Fruit fly (Drosophila melanogaster) S2 (cell line): ENCODE results near the gene Sfp24Bb.

Experiments
- CG8478 ChIP-seq: fragments of >200 bp; optimal IDR thresholded peaks from 2 replicates; lab custom pipeline; 2018
- CTCF ChIP-seq, 2 experiments: fragments of >200 bp; optimal IDR thresholded peaks; 2 replicates each; lab custom pipeline; 2018

dm6 chr2L:3701526-3701925 is 32.0 kb upstream of the Sfp24Bb start, which contains the start of gene CG43145:
- TF ChIP-seq CTCF (optimal IDR thresholded peaks at IDR 0.05; lab: Kevin White, UChicago) = no peak
- TF ChIP-seq CG8478 = no peak
